Worm (Caenorhabditis elegans) whole organism, L2 larva: ENCODE data around the gene T20D4.12.

Experiments
- C34F6.9 ChIP-seq: fragments of 150-350 bp; optimal IDR thresholded peaks from 2 replicates; lab custom pipeline; 2014; ENCODE audit warnings: missing biosample characterization, missing genetic modification characterization
- F13H6.1 ChIP-seq: sonication (generic microtip); optimal IDR thresholded peaks from 2 replicates; lab custom pipeline; 2016; ENCODE audit warnings: missing genetic modification characterization, missing compliant biosample characterization
- R02D3.7 ChIP-seq: fragments of 150-350 bp; optimal IDR thresholded peaks from 2 replicates; lab custom pipeline; 2014; ENCODE audit warnings: missing biosample characterization, missing genetic modification characterization
- ZK546.5 ChIP-seq: sonication (generic microtip); optimal IDR thresholded peaks from 2 replicates; lab custom pipeline; 2017; ENCODE audit warnings: missing biosample characterization, missing genetic modification characterization
- alr-1 ChIP-seq: fragments of 150-350 bp; optimal IDR thresholded peaks from 2 replicates; lab custom pipeline; 2014; ENCODE audit warnings: missing biosample characterization, missing genetic modification characterization
- aly-2 ChIP-seq: fragments of 150-350 bp; optimal IDR thresholded peaks from 2 replicates; lab custom pipeline; 2014; ENCODE audit warnings: missing biosample characterization, missing genetic modification characterization
- ama-1 ChIP-seq: fragments of 150-350 bp; optimal IDR thresholded peaks from 2 replicates; lab custom pipeline; 2018; ENCODE audit warnings: inconsistent platforms
- blmp-1 ChIP-seq: sonication (generic microtip); optimal IDR thresholded peaks from 2 replicates; lab custom pipeline; 2017; ENCODE audit warnings: missing genetic modification characterization, mild to moderate bottlenecking, missing compliant biosample characterization, antibody characterized with exemption, moderate library complexity; ENCODE audit not compliant: insufficient read depth
- ceh-16 ChIP-seq: fragments of 150-350 bp; optimal IDR thresholded peaks from 2 replicates; lab custom pipeline; 2014; ENCODE audit warnings: missing biosample characterization, missing genetic modification characterization
- ceh-82 ChIP-seq: fragments of 150-350 bp; optimal IDR thresholded peaks from 2 replicates; lab custom pipeline; 2014; ENCODE audit warnings: missing biosample characterization, missing genetic modification characterization
- dmd-4 ChIP-seq: sonication (generic microtip); optimal IDR thresholded peaks from 2 replicates; lab custom pipeline; 2017; ENCODE audit warnings: missing biosample characterization, missing genetic modification characterization
- egl-27 ChIP-seq: sonication (generic microtip); optimal IDR thresholded peaks from 3 replicates; lab custom pipeline; 2017; ENCODE audit warnings: missing biosample characterization, missing genetic modification reagents, missing genetic modification characterization
- elt-1 ChIP-seq: fragments of 150-350 bp; optimal IDR thresholded peaks from 2 replicates; lab custom pipeline; 2014; ENCODE audit warnings: missing biosample characterization, missing genetic modification characterization
- elt-3 ChIP-seq: sonication (generic microtip); optimal IDR thresholded peaks from 2 replicates; lab custom pipeline; 2017; ENCODE audit warnings: missing biosample characterization, missing genetic modification characterization
- gmeb-1 ChIP-seq: fragments of 150-350 bp; optimal IDR thresholded peaks from 2 replicates; lab custom pipeline; 2014; ENCODE audit warnings: missing biosample characterization, missing genetic modification characterization
- lin-11 ChIP-seq: fragments of 150-350 bp; sonication (generic microtip); optimal IDR thresholded peaks from 2 replicates; lab custom pipeline; 2014; ENCODE audit warnings: missing biosample characterization, missing genetic modification characterization, inconsistent platforms, mixed read lengths
- lin-13 ChIP-seq: fragments of 150-350 bp; optimal IDR thresholded peaks from 2 replicates; lab custom pipeline; 2014; ENCODE audit warnings: missing biosample characterization, missing genetic modification reagents, missing genetic modification characterization
- lin-39 ChIP-seq: fragments of 150-350 bp; optimal IDR thresholded peaks from 2 replicates; lab custom pipeline; 2014; ENCODE audit warnings: missing biosample characterization, missing genetic modification reagents, missing genetic modification characterization
- mbf-1 ChIP-seq: sonication (generic microtip); optimal IDR thresholded peaks from 2 replicates; lab custom pipeline; 2017; ENCODE audit warnings: missing biosample characterization, missing genetic modification characterization
- mdl-1 ChIP-seq, 2 experiments: fragments of 150-350 bp in 1 of 2; sonication (generic microtip) in 1 of 2; optimal IDR thresholded peaks; 2 replicates each; lab custom pipeline; 2017; ENCODE audit warnings: missing biosample characterization in 2 of 2, missing genetic modification characterization in 2 of 2
- nhr-10 ChIP-seq: sonication (generic microtip); optimal IDR thresholded peaks from 2 replicates; lab custom pipeline; 2017; ENCODE audit warnings: missing biosample characterization, missing genetic modification characterization
- nhr-11 ChIP-seq: fragments of 150-350 bp; optimal IDR thresholded peaks from 2 replicates; lab custom pipeline; 2014; ENCODE audit warnings: missing biosample characterization, missing genetic modification characterization
- nhr-129 ChIP-seq: fragments of 150-350 bp; optimal IDR thresholded peaks from 2 replicates; lab custom pipeline; 2014; ENCODE audit warnings: missing biosample characterization, missing genetic modification characterization
- nhr-23 ChIP-seq: fragments of 150-350 bp; optimal IDR thresholded peaks from 2 replicates; lab custom pipeline; 2014; ENCODE audit warnings: missing biosample characterization, missing genetic modification reagents, missing genetic modification characterization
- nhr-237 ChIP-seq: fragments of 150-350 bp; optimal IDR thresholded peaks from 2 replicates; lab custom pipeline; 2014; ENCODE audit warnings: missing biosample characterization, missing genetic modification characterization
- nhr-25 ChIP-seq: fragments of 150-350 bp; sonication (generic microtip); optimal IDR thresholded peaks from 3 replicates; lab custom pipeline; 2014; ENCODE audit warnings: missing biosample characterization, missing genetic modification characterization
- nhr-6 ChIP-seq: fragments of 150-350 bp; optimal IDR thresholded peaks from 2 replicates; lab custom pipeline; 2014; ENCODE audit warnings: missing biosample characterization, missing genetic modification characterization
- nhr-77 ChIP-seq: fragments of 150-350 bp; optimal IDR thresholded peaks from 2 replicates; lab custom pipeline; 2014; ENCODE audit warnings: missing biosample characterization, missing genetic modification characterization
- sem-4 ChIP-seq: fragments of 150-350 bp; optimal IDR thresholded peaks from 2 replicates; lab custom pipeline; 2014; ENCODE audit warnings: missing biosample characterization, missing genetic modification reagents, missing genetic modification characterization
- skn-1 ChIP-seq: sonication (generic microtip); optimal IDR thresholded peaks from 2 replicates; lab custom pipeline; 2017; ENCODE audit warnings: missing biosample characterization, missing genetic modification characterization
- sma-3 ChIP-seq: sonication (generic microtip); optimal IDR thresholded peaks from 2 replicates; lab custom pipeline; 2016; ENCODE audit warnings: missing genetic modification reagents, missing genetic modification characterization, missing compliant biosample characterization
- sma-9 ChIP-seq, 2 experiments: fragments of 150-350 bp in 1 of 2; sonication (generic microtip) in 1 of 2; optimal IDR thresholded peaks; 2 replicates each; lab custom pipeline; 2014 to 2016; ENCODE audit warnings: missing genetic modification characterization in 2 of 2, mild to moderate bottlenecking in 1 of 2, missing biosample characterization in 1 of 2, missing compliant biosample characterization in 1 of 2, missing genetic modification reagents in 1 of 2, moderate library complexity in 1 of 2
- snpc-4 ChIP-seq: fragments of 150-350 bp; optimal IDR thresholded peaks from 2 replicates; lab custom pipeline; 2014; ENCODE audit warnings: missing biosample characterization, missing genetic modification characterization
- unc-39 ChIP-seq: fragments of 150-350 bp; optimal IDR thresholded peaks from 2 replicates; lab custom pipeline; 2014; ENCODE audit warnings: missing biosample characterization, missing genetic modification characterization
- unc-55 ChIP-seq: fragments of 150-350 bp; sonication (generic microtip); optimal IDR thresholded peaks from 3 replicates; lab custom pipeline; 2014; ENCODE audit warnings: missing biosample characterization, missing genetic modification reagents, missing genetic modification characterization
- unc-62 ChIP-seq: fragments of 150-350 bp; optimal IDR thresholded peaks from 2 replicates; lab custom pipeline; 2014; ENCODE audit warnings: missing biosample characterization, missing genetic modification reagents, missing genetic modification characterization
- zag-1 ChIP-seq: fragments of 150-350 bp; optimal IDR thresholded peaks from 2 replicates; lab custom pipeline; 2014; ENCODE audit warnings: missing biosample characterization, missing genetic modification characterization
- ztf-1 ChIP-seq: fragments of 200-800 bp; sonication (Bioruptor generic); conservative IDR thresholded peaks from 2 replicates; pipeline ENCODE4 v1.3.6; 2022; ENCODE audit warnings: missing genetic modification characterization, missing compliant biosample characterization
- ztf-11 ChIP-seq: sonication (generic microtip); optimal IDR thresholded peaks from 2 replicates; lab custom pipeline; 2017; ENCODE audit warnings: missing biosample characterization, missing genetic modification characterization
- ztf-4 ChIP-seq: fragments of 150-350 bp; optimal IDR thresholded peaks from 2 replicates; lab custom pipeline; 2014; ENCODE audit warnings: missing biosample characterization, missing genetic modification characterization

Gene T20D4.12

ce11 chrV:3413010-3413409, 16.1 kb downstream of the T20D4.12 start, which contains the start of gene txt-11:
Gene txt-11 (plus strand): TSS chrV:3413310.
- TF ChIP-seq elt-3 (tag; lab: Kevin White, UChicago) = no peak
- no peak for TF ChIP-seq skn-1
- TF ChIP-seq lin-39 (tag; lab: Kevin White, UChicago) = no peak
- peak; percentile 64 for TF ChIP-seq sma-9 (GFP tag; optimal IDR thresholded peaks at IDR 0.05; lab: Kevin White, UChicago)
- TF ChIP-seq sma-9 (tag; optimal IDR thresholded peaks at IDR 0.05; lab: Kevin White, UChicago) = no peak

- TF ChIP-seq snpc-4 (tag; lab: Kevin White, UChicago) (no peak), alr-1 (tag; lab: Kevin White, UChicago) (no peak), mbf-1 (no peak), C34F6.9 (tag; lab: Kevin White, UChicago) (no peak), F13H6.1 (tag; lab: Kevin White, UChicago) (no peak), lin-13 (GFP tag; lab: Kevin White, UChicago) (no peak), elt-1 (tag; lab: Kevin White, UChicago) (no peak), mdl-1 (tag; optimal IDR thresholded peaks at IDR 0.05; lab: Kevin White, UChicago) (no peak), ztf-11 (no peak), dmd-4 (no peak), aly-2 (tag; lab: Kevin White, UChicago) (no peak), nhr-11 (tag; lab: Kevin White, UChicago) (no peak), unc-39 (tag; lab: Kevin White, UChicago) (no peak), nhr-237 (no peak), nhr-23 (tag; lab: Kevin White, UChicago) (no peak), sem-4 (no peak), lin-11 (tag; lab: Kevin White, UChicago) (no peak), nhr-10 (tag; lab: Kevin White, UChicago) (no peak), nhr-77 (no peak)
These were observed 21.1 kb downstream of the T20D4.12 start, which contains the start of gene T20D4.3 for ce11 chrV:3417928-3418327. Gene T20D4.3 (plus strand): TSS chrV:3418228.

- TF ChIP-seq unc-62 (GFP tag; lab: Kevin White, UChicago) (no peak), ZK546.5 (tag; lab: Kevin White, UChicago) (no peak), sma-3 (GFP tag; lab: Kevin White, UChicago) (no peak), zag-1 (tag; lab: Kevin White, UChicago) (no peak), ztf-4 (tag; lab: Kevin White, UChicago) (no peak), nhr-129 (tag; lab: Kevin White, UChicago) (no peak), skn-1 (no peak), R02D3.7 (no peak), blmp-1 (tag; lab: Kevin White, UChicago) (no peak), ama-1 (lab: Kevin White, UChicago) (no peak), nhr-6 (tag; lab: Kevin White, UChicago) (no peak), unc-39 (tag; lab: Kevin White, UChicago) (no peak), nhr-25 (tag; lab: Kevin White, UChicago) (no peak), unc-55 (GFP tag; lab: Kevin White, UChicago) (no peak)
These were observed 27.5 kb downstream of the T20D4.12 start, which contains the start of gene srab-21 for ce11 chrV:3424341-3424740. Gene srab-21 (minus strand): TSS chrV:3424441.

- TF ChIP-seq nhr-23 (tag; lab: Kevin White, UChicago) (no peak), snpc-4 (tag; lab: Kevin White, UChicago) (no peak), ceh-16 (tag; lab: Kevin White, UChicago) (no peak), gmeb-1 (tag; lab: Kevin White, UChicago) (no peak), unc-39 (tag; lab: Kevin White, UChicago) (no peak), ceh-82 (no peak), mbf-1 (no peak), aly-2 (tag; lab: Kevin White, UChicago) (no peak), nhr-77 (no peak), dmd-4 (no peak), lin-11 (tag; lab: Kevin White, UChicago) (no peak), ztf-1 (GFP tag; lab: Robert Waterston, UW) (no peak), elt-1 (tag; lab: Kevin White, UChicago) (no peak), egl-27 (tag; lab: Kevin White, UChicago) (no peak)
These were observed 29.2 kb downstream of the T20D4.12 start, which contains the start of gene srab-22 for ce11 chrV:3426076-3426475. Gene srab-22 (plus strand): TSS chrV:3426376.
